Fruit fly (Drosophila melanogaster): ENCODE measurements around the gene CG4822.

Gene CG4822

DNA sequence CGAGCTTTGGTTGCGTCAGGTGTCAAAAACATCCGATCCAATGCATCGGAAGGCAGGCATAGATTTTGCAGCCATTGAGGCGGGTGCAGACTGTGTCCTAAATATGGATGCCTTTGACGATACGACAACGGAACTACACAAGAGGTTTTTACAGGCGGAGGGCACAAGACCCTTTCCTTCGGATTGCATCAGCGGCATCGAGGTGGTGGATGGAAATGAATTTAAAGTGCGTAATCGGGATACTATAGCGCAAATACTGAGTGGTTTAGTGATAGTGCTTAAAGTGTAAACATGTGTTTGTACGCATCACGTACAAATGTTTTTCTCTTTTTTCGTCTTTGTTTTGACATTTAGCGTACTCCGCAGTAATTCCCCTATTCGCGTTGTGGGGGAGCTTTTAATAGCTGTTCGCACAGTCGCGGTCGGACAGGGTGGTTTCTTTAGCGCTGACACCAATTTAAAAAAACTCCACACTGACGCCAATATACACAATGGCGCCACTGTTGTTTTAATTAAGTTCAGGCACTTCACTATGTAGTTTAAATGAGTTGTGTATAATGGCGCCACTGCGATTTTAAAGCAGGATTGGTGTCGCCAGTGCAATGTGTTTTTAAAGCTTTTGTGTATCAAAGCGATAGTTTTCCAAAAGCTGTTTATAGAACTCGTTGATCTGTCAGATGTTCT lies 48.7 kb downstream of the CG4822 start:
- TF ChIP-seq B-H1 (GFP tag; IDR thresholded peaks at IDR 0.05) (no peak), CG31441 (GFP tag; IDR thresholded peaks at IDR 0.05) (no peak), CG16813 (GFP tag; IDR thresholded peaks at IDR 0.05; ENCODE audit: partially characterized antibody) (no peak; the same call in 2 of the 3 replicates), row (GFP tag; IDR thresholded peaks at IDR 0.05) (no peak; the same call in 2 of the 3 replicates), Bgb (GFP tag; IDR thresholded peaks at IDR 0.05; ENCODE audit: partially characterized antibody) (peak; percentile 57; the same call in 1 of the 2 replicates), croc (GFP tag; conservative IDR thresholded peaks at IDR 0.05) (no peak), fu2 (GFP tag; optimal IDR thresholded peaks at IDR 0.05) (peak; percentile 0), hkb (optimal IDR thresholded peaks at IDR 0.05) (no peak), hkb (GFP tag; IDR thresholded peaks at IDR 0.05) (no peak), Doc3 (GFP tag; IDR thresholded peaks at IDR 0.05; ENCODE audit: partially characterized antibody) (no peak), CG15696 (tag; optimal IDR thresholded peaks at IDR 0.05) (no peak), sisA (GFP tag; IDR thresholded peaks at IDR 0.05) (no peak), CG18476 (GFP tag; optimal IDR thresholded peaks at IDR 0.05) (no peak), hth (optimal IDR thresholded peaks at IDR 0.05) (no peak), Dip2 (GFP tag; IDR thresholded peaks at IDR 0.05) (no peak), da (GFP tag; optimal IDR thresholded peaks at IDR 0.05) (no peak), CG11504 (tag; optimal IDR thresholded peaks at IDR 0.05) (peak; percentile 47), al (GFP tag; IDR thresholded peaks at IDR 0.05) (no peak), pros (GFP tag; optimal IDR thresholded peaks at IDR 0.05) (no peak), Vsx1 (GFP tag; optimal IDR thresholded peaks at IDR 0.05) (no peak), CG1792 (GFP tag; optimal IDR thresholded peaks at IDR 0.05) (no peak), CG15479 (GFP tag; optimal IDR thresholded peaks at IDR 0.05) (no peak), pum (GFP tag; optimal IDR thresholded peaks at IDR 0.05) (peak; percentile 18), lola (GFP tag; optimal IDR thresholded peaks at IDR 0.05) (no peak), Deaf1 (tag; optimal IDR thresholded peaks at IDR 0.05) (no peak), gro (GFP tag; optimal IDR thresholded peaks at IDR 0.05) (peak; percentile 66), zen2 (GFP tag; IDR thresholded peaks at IDR 0.05; ENCODE audit: partially characterized antibody) (peak; percentile 64; the same call in 2 of the 3 replicates), fru (optimal IDR thresholded peaks at IDR 0.05) (no peak), CG3847 (GFP tag; IDR thresholded peaks at IDR 0.05) (peak; percentile 52; the same call in 1 of the 2 replicates), HLHmδ (GFP tag; optimal IDR thresholded peaks at IDR 0.05) (no peak), CG17359 (tag; optimal IDR thresholded peaks at IDR 0.05) (peak; percentile 36), inv (GFP tag; IDR thresholded peaks at IDR 0.05; ENCODE audit: partially characterized antibody) (no peak; the same call in 1 of the 2 replicates), nom (GFP tag; optimal IDR thresholded peaks at IDR 0.05) (no peak), klu (GFP tag; IDR thresholded peaks at IDR 0.05) (no peak), CG9727 (GFP tag; optimal IDR thresholded peaks at IDR 0.05) (no peak), CG9932 (GFP tag; IDR thresholded peaks at IDR 0.05) (no peak; the same call in 1 of the 2 replicates), Rfx (GFP tag; IDR thresholded peaks at IDR 0.05) (peak; percentile 80; the same call in 1 of the 2 replicates), wdn (GFP tag; IDR thresholded peaks at IDR 0.05) (no peak), Xrp1 (GFP tag; IDR thresholded peaks at IDR 0.05) (no peak), CG33557 (GFP tag; optimal IDR thresholded peaks at IDR 0.05) (no peak), CG3281 (GFP tag; optimal IDR thresholded peaks at IDR 0.05) (peak; percentile 97), CG30403 (GFP tag; optimal IDR thresholded peaks at IDR 0.05) (peak; percentile 65), CG9876 (GFP tag; optimal IDR thresholded peaks at IDR 0.05) (peak; percentile 55), odd (GFP tag; optimal IDR thresholded peaks at IDR 0.05) (no peak), chm (GFP tag; IDR thresholded peaks at IDR 0.05) (peak; percentile 29; the same call in 1 of the 2 replicates), Trl (optimal IDR thresholded peaks at IDR 0.05) (no peak), Trl (GFP tag; optimal IDR thresholded peaks at IDR 0.05) (peak; percentile 40), schlank (tag; optimal IDR thresholded peaks at IDR 0.05) (no peak), CG1832 (GFP tag; optimal IDR thresholded peaks at IDR 0.05) (no peak), dmrt99B (tag; optimal IDR thresholded peaks at IDR 0.05) (no peak), CG14667 (GFP tag; IDR thresholded peaks at IDR 0.05) (no peak)

All from whole organism, embryonic.